Worm (Caenorhabditis elegans) whole organism, L4/young adult: ENCODE measurements around the gene nhr-243.

Experiments
- W03F9.2 ChIP-seq: fragments of 150-350 bp; optimal IDR thresholded peaks from 2 replicates; lab custom pipeline; 2014; ENCODE audit warnings: missing biosample characterization, missing genetic modification characterization
- dao-5 ChIP-seq: sonication (generic microtip); optimal IDR thresholded peaks from 2 replicates; lab custom pipeline; 2016; ENCODE audit warnings: missing genotype, missing genetic modification characterization, moderate library complexity, missing compliant biosample characterization
- him-1 ChIP-seq: sonication (generic microtip); optimal IDR thresholded peaks from 2 replicates; lab custom pipeline; 2016; ENCODE audit warnings: missing genotype, missing genetic modification reagents, missing genetic modification characterization, missing compliant biosample characterization

Gene nhr-243

ce11 chrV:18900437-18900836, at the start of gene nhr-243:
TSS of gene nhr-243 (minus strand) at chrV:18900537.
- TF ChIP-seq W03F9.2 (tag; lab: Kevin White, UChicago) (no peak), him-1 (tag; lab: Kevin White, UChicago) (no peak), dao-5 (no peak)

ce11 chrV:18940341-18940740, 40.0 kb upstream of the nhr-243 start, which contains the start of gene Y80D3A.8:
TSS of gene Y80D3A.8 (plus strand) at chrV:18940641.
- TF ChIP-seq him-1 (tag; lab: Kevin White, UChicago) (no peak), dao-5 (no peak), W03F9.2 (tag; lab: Kevin White, UChicago) (no peak)

- TF ChIP-seq W03F9.2 (tag; lab: Kevin White, UChicago) (no peak), dao-5 (no peak), him-1 (tag; lab: Kevin White, UChicago) (no peak)
Measured at ce11 chrV:18937578-18937977, 37.2 kb upstream of the nhr-243 start.

ce11 chrV:18934539-18934938, 34.2 kb upstream of the nhr-243 start:
- TF ChIP-seq W03F9.2 (tag; lab: Kevin White, UChicago) = no peak
- no peak for TF ChIP-seq him-1 (tag; lab: Kevin White, UChicago)
- TF ChIP-seq dao-5 = no peak

- no peak for TF ChIP-seq him-1 (tag; lab: Kevin White, UChicago)
- no peak for TF ChIP-seq W03F9.2 (tag; lab: Kevin White, UChicago)
- no peak for TF ChIP-seq dao-5
Measured at ce11 chrV:18931279-18931678, 30.9 kb upstream of the nhr-243 start, which contains the start of gene ptr-22. TSS of gene ptr-22 (minus strand) at chrV:18931379.

- TF ChIP-seq dao-5 (no peak), W03F9.2 (tag; lab: Kevin White, UChicago) (no peak), him-1 (tag; lab: Kevin White, UChicago) (no peak)
Measured at ce11 chrV:18930748-18931147, 30.4 kb upstream of the nhr-243 start.

ce11 chrV:18917396-18917795, 17.1 kb upstream of the nhr-243 start:
- no peak for TF ChIP-seq dao-5
- TF ChIP-seq him-1 (tag; lab: Kevin White, UChicago) = no peak

- no peak for TF ChIP-seq him-1 (tag; lab: Kevin White, UChicago)
- no peak for TF ChIP-seq dao-5
- TF ChIP-seq W03F9.2 (tag; lab: Kevin White, UChicago) = no peak
Measured at ce11 chrV:18913120-18913519, 12.8 kb upstream of the nhr-243 start.

- TF ChIP-seq dao-5 = no peak
- no peak for TF ChIP-seq him-1 (tag; lab: Kevin White, UChicago)
- no peak for TF ChIP-seq W03F9.2 (tag; lab: Kevin White, UChicago)
Measured at ce11 chrV:18912555-18912954, 12.2 kb upstream of the nhr-243 start.

ce11 chrV:18911736-18912135, 11.4 kb upstream of the nhr-243 start, which contains the start of gene cyp-42A1:
TSS of gene cyp-42A1 (plus strand) at chrV:18912036.
- no peak for TF ChIP-seq W03F9.2 (tag; lab: Kevin White, UChicago)
- TF ChIP-seq him-1 (tag; lab: Kevin White, UChicago) = no peak
- TF ChIP-seq dao-5 = no peak

ce11 chrV:18909682-18910081, 9.3 kb upstream of the nhr-243 start:
- TF ChIP-seq dao-5 (no peak), him-1 (tag; lab: Kevin White, UChicago) (no peak), W03F9.2 (tag; lab: Kevin White, UChicago) (no peak)

- TF ChIP-seq dao-5 (no peak), W03F9.2 (tag; lab: Kevin White, UChicago) (no peak), him-1 (tag; lab: Kevin White, UChicago) (no peak)
Measured at ce11 chrV:18907519-18907918, 7.2 kb upstream of the nhr-243 start.

ce11 chrV:18903472-18903871, 3.1 kb upstream of the nhr-243 start, which contains the start of gene mihp-2:
TSS of gene mihp-2 (plus strand) at chrV:18903772.
- TF ChIP-seq dao-5 (no peak), him-1 (tag; lab: Kevin White, UChicago) (no peak), W03F9.2 (tag; lab: Kevin White, UChicago) (no peak)

ce11 chrV:18901530-18901929, 1.2 kb upstream of the nhr-243 start:
- TF ChIP-seq dao-5 = no peak
- no peak for TF ChIP-seq him-1 (tag; lab: Kevin White, UChicago)
- TF ChIP-seq W03F9.2 (tag; lab: Kevin White, UChicago) = no peak

- no peak for TF ChIP-seq him-1 (tag; lab: Kevin White, UChicago)
- TF ChIP-seq W03F9.2 (tag; lab: Kevin White, UChicago) = peak; percentile 55
Measured at ce11 chrV:18894924-18895388, 5.4 kb downstream of the nhr-243 start, which contains the start of gene emb-4. TSS of gene emb-4 (minus strand) at chrV:18894974.
